Worm (Caenorhabditis elegans): ENCODE measurements around the gene mrps-11.
A peak's percentile ranks its signal among the peaks of the same experiment; 100 is the strongest.

The mrps-11 gene

DNA sequence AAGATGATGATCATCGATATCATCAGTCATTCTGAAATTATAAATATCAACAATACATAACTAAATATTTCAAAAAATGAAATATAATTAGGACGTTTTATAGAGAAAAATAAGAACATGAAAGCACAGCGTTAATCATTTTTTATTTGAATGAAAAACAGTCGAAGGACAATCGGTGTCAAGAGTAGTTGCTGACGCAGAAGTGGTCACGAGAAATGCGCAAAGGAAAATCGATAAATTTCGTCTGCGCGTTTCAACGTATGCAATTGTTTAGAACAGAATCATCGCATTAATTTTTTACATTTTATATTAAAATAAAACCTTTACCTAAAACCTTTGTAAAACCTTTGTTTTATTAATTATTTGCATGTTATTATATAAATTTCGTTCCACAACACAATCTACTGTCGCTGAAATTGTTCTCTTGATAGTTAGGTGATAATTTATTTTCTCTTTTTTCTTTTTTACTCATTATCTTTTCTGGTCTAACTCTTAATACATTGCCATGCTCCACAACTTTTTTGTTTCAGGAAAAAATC is 3.4 kb upstream of the mrps-11 start, which contains the start of the genes W04D2.4 and rbm-25 (continued):
- no peak for TF ChIP-seq lsy-27 (tag; optimal IDR thresholded peaks at IDR 0.05; ENCODE audit: borderline replicate concordance, insufficient read depth)
- TF ChIP-seq ztf-6 (GFP tag; IDR thresholded peaks at IDR 0.05), result no peak
- TF ChIP-seq nfya-1 (tag; optimal IDR thresholded peaks at IDR 0.05; ENCODE audit: borderline replicate concordance, insufficient read depth), result no peak
- TF ChIP-seq ceh-91 (GFP tag; IDR thresholded peaks at IDR 0.05), result no peak
- TF ChIP-seq mes-4 (tag; optimal IDR thresholded peaks at IDR 0.05), result no peak
- no peak for TF ChIP-seq snpc-3.4 (tag; optimal IDR thresholded peaks at IDR 0.05)
- TF ChIP-seq D2030.7 (GFP tag; IDR thresholded peaks at IDR 0.05), result no peak
- TF ChIP-seq Y53F4B.3 (GFP tag; IDR thresholded peaks at IDR 0.05), result no peak
- TF ChIP-seq madf-3 (GFP tag; IDR thresholded peaks at IDR 0.05), result no peak
- TF ChIP-seq mel-28 (tag; optimal IDR thresholded peaks at IDR 0.05; ENCODE audit: borderline replicate concordance), result no peak
- no peak; the same call in 1 of the 2 replicates for TF ChIP-seq madf-6 (GFP tag; IDR thresholded peaks at IDR 0.05)
- TF ChIP-seq C06A6.2 (GFP tag; conservative IDR thresholded peaks at IDR 0.05), result no peak
- TF ChIP-seq atf-7 (tag; optimal IDR thresholded peaks at IDR 0.05), result no peak
- no peak for TF ChIP-seq ztf-26 (tag; optimal IDR thresholded peaks at IDR 0.05)
- no peak for TF ChIP-seq lag-1 (GFP tag; IDR thresholded peaks at IDR 0.05)
- TF ChIP-seq C17E4.6 (GFP tag; IDR thresholded peaks at IDR 0.05), result no peak
- TF ChIP-seq ceh-40 (GFP tag; IDR thresholded peaks at IDR 0.05), result no peak
- TF ChIP-seq lin-40 (tag; optimal IDR thresholded peaks at IDR 0.05), result peak; percentile 83
- TF ChIP-seq mcd-1 (GFP tag; IDR thresholded peaks at IDR 0.05), result peak; percentile 71
- no peak for TF ChIP-seq sea-2 (GFP tag; IDR thresholded peaks at IDR 0.05)
- no peak for TF ChIP-seq ets-4 (GFP tag; optimal IDR thresholded peaks at IDR 0.05)
- no peak for TF ChIP-seq T26A5.8 (tag; optimal IDR thresholded peaks at IDR 0.05)
- peak; percentile 9 for TF ChIP-seq F23B12.7 (tag; optimal IDR thresholded peaks at IDR 0.05; ENCODE audit: insufficient read depth)
- TF ChIP-seq dpff-1 (tag; optimal IDR thresholded peaks at IDR 0.05), result no peak
- TF ChIP-seq tbp1 (GFP tag; optimal IDR thresholded peaks at IDR 0.05), result peak; percentile 24
- TF ChIP-seq F10E7.11 (tag; optimal IDR thresholded peaks at IDR 0.05), result no peak
- peak; percentile 1 for TF ChIP-seq lsl-1 (GFP tag; optimal IDR thresholded peaks at IDR 0.05)
- TF ChIP-seq hlh-26 (GFP tag; conservative IDR thresholded peaks at IDR 0.05), result no peak

DNA sequence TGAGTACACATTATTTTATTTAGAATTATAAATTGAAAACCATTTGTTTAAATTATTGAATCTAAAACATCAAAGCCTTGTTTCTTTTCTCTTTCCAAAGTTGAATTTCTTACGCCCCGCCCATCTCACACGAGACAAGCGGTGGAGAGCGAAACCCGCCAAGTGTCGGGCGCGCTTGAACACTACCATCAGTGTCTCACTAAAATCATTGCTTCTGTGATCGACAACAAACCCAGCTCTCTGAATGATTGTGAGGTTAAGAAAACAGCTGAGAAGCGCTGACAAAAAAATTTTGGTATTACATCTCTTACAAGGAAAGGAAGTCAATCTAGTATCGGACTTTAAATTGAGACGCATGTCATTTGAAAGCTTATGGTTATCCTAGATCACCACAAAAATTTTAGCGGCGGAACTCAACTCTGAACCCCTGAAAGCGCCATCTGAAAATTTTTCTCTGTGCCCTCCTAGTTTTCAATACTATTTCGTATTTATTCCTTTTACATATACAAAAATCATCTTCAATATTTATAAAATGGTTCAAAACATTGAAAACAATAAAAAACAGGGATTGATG is 3.3 kb downstream of the mrps-11 start:
- TF ChIP-seq F23B12.7 (tag; optimal IDR thresholded peaks at IDR 0.05; ENCODE audit: insufficient read depth), result peak; percentile 56
- no peak for TF ChIP-seq T26A5.8 (tag; optimal IDR thresholded peaks at IDR 0.05)
- TF ChIP-seq nhr-80 (tag; optimal IDR thresholded peaks at IDR 0.05), result peak; percentile 57
- TF ChIP-seq F37B4.10 (GFP tag; IDR thresholded peaks at IDR 0.05), result no peak
- peak; percentile 40 for TF ChIP-seq mes-4 (tag; optimal IDR thresholded peaks at IDR 0.05)
- no peak for TF ChIP-seq ets-4 (GFP tag; optimal IDR thresholded peaks at IDR 0.05)
- TF ChIP-seq ztf-26 (tag; optimal IDR thresholded peaks at IDR 0.05), result peak; percentile 1
- TF ChIP-seq zfh-2 (GFP tag; conservative IDR thresholded peaks at IDR 0.05), result no peak; the same call in 1 of the 2 replicates
- TF ChIP-seq nhr-120 (GFP tag; IDR thresholded peaks at IDR 0.05), result no peak
- TF ChIP-seq T07F8.4 (tag; optimal IDR thresholded peaks at IDR 0.05), result no peak
- TF ChIP-seq rec-8 (tag; optimal IDR thresholded peaks at IDR 0.05), result peak; percentile 11 to 80
- no peak for TF ChIP-seq F55B11.4 (tag; optimal IDR thresholded peaks at IDR 0.05; ENCODE audit: borderline replicate concordance, insufficient read depth)
- no peak for TF ChIP-seq K12H6.12 (tag; optimal IDR thresholded peaks at IDR 0.05)
- TF ChIP-seq attf-6 (GFP tag; IDR thresholded peaks at IDR 0.05), result peak; percentile 91
- peak; percentile 92 for TF ChIP-seq rcor-1 (GFP tag; IDR thresholded peaks at IDR 0.05)
- no peak for TF ChIP-seq rpc-1 (optimal IDR thresholded peaks at IDR 0.05)
- peak; percentile 40 for TF ChIP-seq rpc-1 (tag; optimal IDR thresholded peaks at IDR 0.05)
- TF ChIP-seq fkh-3 (tag; optimal IDR thresholded peaks at IDR 0.05), result no peak
- TF ChIP-seq hlh-12 (tag; optimal IDR thresholded peaks at IDR 0.05), result no peak
- peak; percentile 11 for TF ChIP-seq lsy-27 (tag; optimal IDR thresholded peaks at IDR 0.05; ENCODE audit: borderline replicate concordance, insufficient read depth)
- 0 out of 2 replicates have a peak, but pooled peaks have one; percentile 23 for TF ChIP-seq lir-1 (GFP tag; conservative IDR thresholded peaks at IDR 0.05)
- TF ChIP-seq nfya-1 (tag; optimal IDR thresholded peaks at IDR 0.05; ENCODE audit: borderline replicate concordance, insufficient read depth), result no peak
- TF ChIP-seq bed-1 (GFP tag; IDR thresholded peaks at IDR 0.05), result no peak
- TF ChIP-seq snpc-1.1 (tag; optimal IDR thresholded peaks at IDR 0.05; ENCODE audit: insufficient read depth), result peak; percentile 100
- TF ChIP-seq die-1 (tag; optimal IDR thresholded peaks at IDR 0.05), result peak; percentile 9
